Fruit fly (Drosophila melanogaster) whole organism, embryonic: ENCODE data around the gene Mct1.

Experiments
- CG13894 ChIP-seq: fragments of 200-800 bp; sonication (Bioruptor generic); optimal IDR thresholded peaks from 3 replicates; lab custom pipeline; 2018; ENCODE audit warnings: missing biosample characterization, mild to moderate bottlenecking, missing genetic modification characterization, moderate library complexity
- CG15269 ChIP-seq: fragments of 200-800 bp; sonication (Bioruptor generic); optimal IDR thresholded peaks from 2 replicates; lab custom pipeline; 2018; ENCODE audit warnings: missing biosample characterization, mild to moderate bottlenecking, missing genetic modification characterization, moderate library complexity
- CG17912 ChIP-seq: fragments of 200-800 bp; sonication (Bioruptor generic); optimal IDR thresholded peaks from 2 replicates; lab custom pipeline; 2018; ENCODE audit warnings: missing biosample characterization, mild to moderate bottlenecking, missing genetic modification characterization
- CG33557 ChIP-seq: fragments of 200-800 bp; sonication (Bioruptor generic); optimal IDR thresholded peaks from 2 replicates; lab custom pipeline; 2019; ENCODE audit warnings: missing biosample characterization, mild to moderate bottlenecking, missing genetic modification characterization, moderate library complexity
- CG5245 ChIP-seq: fragments of 200-800 bp; sonication (Bioruptor generic); optimal IDR thresholded peaks from 3 replicates; lab custom pipeline; 2016; ENCODE audit warnings: missing biosample characterization, missing genetic modification characterization
- Dref ChIP-seq: fragments of 200-800 bp; sonication (Bioruptor generic); IDR thresholded peaks from 2 replicates; pipeline ENCODE4 v1.3.6; 2022; ENCODE audit warnings: missing biosample characterization, missing genetic modification characterization
- Fer2 ChIP-seq: fragments of 200-800 bp; sonication (Bioruptor generic); optimal IDR thresholded peaks from 2 replicates; lab custom pipeline; 2018; ENCODE audit warnings: missing biosample characterization, mild to moderate bottlenecking, missing genetic modification characterization, moderate library complexity
- Hey ChIP-seq: fragments of 200-800 bp; sonication (Bioruptor generic); optimal IDR thresholded peaks from 3 replicates; lab custom pipeline; 2018; ENCODE audit warnings: missing biosample characterization, mild to moderate bottlenecking, missing genetic modification characterization
- NfI ChIP-seq: fragments of 200-800 bp; sonication (Bioruptor generic); optimal IDR thresholded peaks from 3 replicates; lab custom pipeline; 2018; ENCODE audit warnings: missing biosample characterization, mild to moderate bottlenecking, missing genetic modification characterization, moderate library complexity
- fd3F ChIP-seq: fragments of 200-800 bp; sonication (Bioruptor generic); optimal IDR thresholded peaks from 2 replicates; lab custom pipeline; 2018; ENCODE audit warnings: missing biosample characterization, mild to moderate bottlenecking, missing genetic modification characterization, moderate library complexity
- luna ChIP-seq: fragments of 200-800 bp; sonication (Bioruptor generic); optimal IDR thresholded peaks from 2 replicates; lab custom pipeline; 2016; ENCODE audit warnings: missing biosample characterization, missing genetic modification characterization
- zf30C ChIP-seq: fragments of 200-800 bp; sonication (Bioruptor generic); optimal IDR thresholded peaks from 3 replicates; lab custom pipeline; 2018; ENCODE audit warnings: missing biosample characterization, mild to moderate bottlenecking, missing genetic modification characterization

DNA sequence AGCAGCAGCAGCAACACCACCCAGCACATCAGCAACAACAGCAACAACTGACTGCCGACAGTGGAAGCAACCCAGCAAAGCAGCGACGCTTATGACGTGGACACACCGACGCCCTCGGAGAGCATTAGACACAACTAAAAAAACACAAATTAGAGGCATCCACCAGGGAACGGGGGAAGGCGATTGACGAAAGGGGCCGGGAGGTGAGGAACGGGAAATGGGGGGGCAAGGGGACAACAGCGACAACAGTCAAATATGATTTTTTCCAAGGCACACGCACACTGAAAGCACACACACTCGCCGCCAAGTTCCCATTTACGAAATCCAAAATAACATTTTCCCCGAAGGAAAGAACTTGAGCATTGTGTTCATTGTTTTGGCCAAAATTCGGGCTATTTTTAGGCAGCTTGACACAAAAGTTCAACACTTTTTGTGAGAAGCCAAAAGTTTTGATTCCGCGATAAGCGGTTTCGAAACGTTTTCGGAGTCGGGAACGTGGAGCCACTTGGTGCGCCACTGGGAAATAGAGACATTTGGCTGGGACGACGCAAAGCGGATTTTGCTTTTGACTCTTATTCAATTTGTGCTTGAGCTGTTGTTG lies 19.8 kb downstream of the Mct1 start:
- TF ChIP-seq CG33557 (GFP tag; lab: Kevin White, UChicago) (no peak), zf30C (GFP tag; lab: Kevin White, UChicago) (no peak), CG15269 (no peak), fd3F (GFP tag; lab: Kevin White, UChicago) (no peak), Hey (tag; lab: Kevin White, UChicago) (no peak), CG17912 (GFP tag; lab: Kevin White, UChicago) (no peak), CG5245 (no peak), Fer2 (tag; lab: Kevin White, UChicago) (no peak), CG13894 (tag; lab: Kevin White, UChicago) (no peak), Dref (no peak), luna (GFP tag; lab: Kevin White, UChicago) (no peak), NfI (peak; percentile 19)
